Worm (Caenorhabditis elegans) whole organism, L2 larva: ENCODE measurements around the gene pmp-1.

Experiments
- C34F6.9 ChIP-seq: fragments of 150-350 bp; optimal IDR thresholded peaks from 2 replicates; lab custom pipeline; 2014; ENCODE audit warnings: missing biosample characterization, missing genetic modification characterization
- F13H6.1 ChIP-seq: sonication (generic microtip); optimal IDR thresholded peaks from 2 replicates; lab custom pipeline; 2016; ENCODE audit warnings: missing genetic modification characterization, missing compliant biosample characterization
- R02D3.7 ChIP-seq: fragments of 150-350 bp; optimal IDR thresholded peaks from 2 replicates; lab custom pipeline; 2014; ENCODE audit warnings: missing biosample characterization, missing genetic modification characterization
- Y55F3AM.14 ChIP-seq: fragments of 200-800 bp; sonication (Bioruptor generic); optimal IDR thresholded peaks from 2 replicates; lab custom pipeline; 2018; ENCODE audit warnings: mild to moderate bottlenecking, missing genetic modification characterization, missing compliant biosample characterization
- ZK546.5 ChIP-seq: sonication (generic microtip); optimal IDR thresholded peaks from 2 replicates; lab custom pipeline; 2017; ENCODE audit warnings: missing biosample characterization, missing genetic modification characterization
- alr-1 ChIP-seq: fragments of 150-350 bp; optimal IDR thresholded peaks from 2 replicates; lab custom pipeline; 2014; ENCODE audit warnings: missing biosample characterization, missing genetic modification characterization
- aly-2 ChIP-seq: fragments of 150-350 bp; optimal IDR thresholded peaks from 2 replicates; lab custom pipeline; 2014; ENCODE audit warnings: missing biosample characterization, missing genetic modification characterization
- ama-1 ChIP-seq: fragments of 150-350 bp; optimal IDR thresholded peaks from 2 replicates; lab custom pipeline; 2018; ENCODE audit warnings: inconsistent platforms
- blmp-1 ChIP-seq: sonication (generic microtip); optimal IDR thresholded peaks from 2 replicates; lab custom pipeline; 2017; ENCODE audit warnings: missing genetic modification characterization, mild to moderate bottlenecking, missing compliant biosample characterization, antibody characterized with exemption, moderate library complexity; ENCODE audit not compliant: insufficient read depth
- ceh-16 ChIP-seq: fragments of 150-350 bp; optimal IDR thresholded peaks from 2 replicates; lab custom pipeline; 2014; ENCODE audit warnings: missing biosample characterization, missing genetic modification characterization
- ceh-82 ChIP-seq: fragments of 150-350 bp; optimal IDR thresholded peaks from 2 replicates; lab custom pipeline; 2014; ENCODE audit warnings: missing biosample characterization, missing genetic modification characterization
- crh-2 ChIP-seq: sonication (generic microtip); optimal IDR thresholded peaks from 2 replicates; lab custom pipeline; 2017; ENCODE audit warnings: missing biosample characterization, missing genetic modification characterization
- dmd-4 ChIP-seq: sonication (generic microtip); optimal IDR thresholded peaks from 2 replicates; lab custom pipeline; 2017; ENCODE audit warnings: missing biosample characterization, missing genetic modification characterization
- egl-27 ChIP-seq: sonication (generic microtip); optimal IDR thresholded peaks from 3 replicates; lab custom pipeline; 2017; ENCODE audit warnings: missing biosample characterization, missing genetic modification reagents, missing genetic modification characterization
- elt-1 ChIP-seq: fragments of 150-350 bp; optimal IDR thresholded peaks from 2 replicates; lab custom pipeline; 2014; ENCODE audit warnings: missing biosample characterization, missing genetic modification characterization
- elt-3 ChIP-seq: sonication (generic microtip); optimal IDR thresholded peaks from 2 replicates; lab custom pipeline; 2017; ENCODE audit warnings: missing biosample characterization, missing genetic modification characterization
- fos-1 ChIP-seq: fragments of 150-350 bp; optimal IDR thresholded peaks from 2 replicates; lab custom pipeline; 2014; ENCODE audit warnings: missing biosample characterization, missing genetic modification characterization
- gmeb-1 ChIP-seq: fragments of 150-350 bp; optimal IDR thresholded peaks from 2 replicates; lab custom pipeline; 2014; ENCODE audit warnings: missing biosample characterization, missing genetic modification characterization
- lin-11 ChIP-seq: fragments of 150-350 bp; sonication (generic microtip); optimal IDR thresholded peaks from 2 replicates; lab custom pipeline; 2014; ENCODE audit warnings: missing biosample characterization, missing genetic modification characterization, inconsistent platforms, mixed read lengths
- lin-13 ChIP-seq: fragments of 150-350 bp; optimal IDR thresholded peaks from 2 replicates; lab custom pipeline; 2014; ENCODE audit warnings: missing biosample characterization, missing genetic modification reagents, missing genetic modification characterization
- lin-39 ChIP-seq: fragments of 150-350 bp; optimal IDR thresholded peaks from 2 replicates; lab custom pipeline; 2014; ENCODE audit warnings: missing biosample characterization, missing genetic modification reagents, missing genetic modification characterization
- lsy-2 ChIP-seq, 2 experiments: fragments of 150-350 bp in 1 of 2; sonication (generic microtip) in 1 of 2; optimal IDR thresholded peaks; 2 replicates each; lab custom pipeline; 2014 to 2017; ENCODE audit warnings: missing biosample characterization in 2 of 2, missing genetic modification characterization in 2 of 2
- mab-5 ChIP-seq: fragments of 150-350 bp; optimal IDR thresholded peaks from 2 replicates; lab custom pipeline; 2014; ENCODE audit warnings: missing biosample characterization, missing genetic modification characterization
- mbf-1 ChIP-seq: sonication (generic microtip); optimal IDR thresholded peaks from 2 replicates; lab custom pipeline; 2017; ENCODE audit warnings: missing biosample characterization, missing genetic modification characterization
- mdl-1 ChIP-seq, 2 experiments: fragments of 150-350 bp in 1 of 2; sonication (generic microtip) in 1 of 2; optimal IDR thresholded peaks; 2 replicates each; lab custom pipeline; 2017; ENCODE audit warnings: missing biosample characterization in 2 of 2, missing genetic modification characterization in 2 of 2
- nhr-10 ChIP-seq: sonication (generic microtip); optimal IDR thresholded peaks from 2 replicates; lab custom pipeline; 2017; ENCODE audit warnings: missing biosample characterization, missing genetic modification characterization
- nhr-11 ChIP-seq: fragments of 150-350 bp; optimal IDR thresholded peaks from 2 replicates; lab custom pipeline; 2014; ENCODE audit warnings: missing biosample characterization, missing genetic modification characterization
- nhr-12 ChIP-seq: fragments of 150-350 bp; optimal IDR thresholded peaks from 2 replicates; lab custom pipeline; 2014; ENCODE audit warnings: missing biosample characterization, missing genetic modification characterization
- nhr-129 ChIP-seq: fragments of 150-350 bp; optimal IDR thresholded peaks from 2 replicates; lab custom pipeline; 2014; ENCODE audit warnings: missing biosample characterization, missing genetic modification characterization
- nhr-21 ChIP-seq: fragments of 150-350 bp; optimal IDR thresholded peaks from 2 replicates; lab custom pipeline; 2014; ENCODE audit warnings: missing biosample characterization, missing genetic modification characterization
- nhr-23 ChIP-seq: fragments of 150-350 bp; optimal IDR thresholded peaks from 2 replicates; lab custom pipeline; 2014; ENCODE audit warnings: missing biosample characterization, missing genetic modification reagents, missing genetic modification characterization
- nhr-237 ChIP-seq: fragments of 150-350 bp; optimal IDR thresholded peaks from 2 replicates; lab custom pipeline; 2014; ENCODE audit warnings: missing biosample characterization, missing genetic modification characterization
- nhr-25 ChIP-seq: fragments of 150-350 bp; sonication (generic microtip); optimal IDR thresholded peaks from 3 replicates; lab custom pipeline; 2014; ENCODE audit warnings: missing biosample characterization, missing genetic modification characterization
- nhr-6 ChIP-seq: fragments of 150-350 bp; optimal IDR thresholded peaks from 2 replicates; lab custom pipeline; 2014; ENCODE audit warnings: missing biosample characterization, missing genetic modification characterization
- nhr-77 ChIP-seq: fragments of 150-350 bp; optimal IDR thresholded peaks from 2 replicates; lab custom pipeline; 2014; ENCODE audit warnings: missing biosample characterization, missing genetic modification characterization
- peb-1 ChIP-seq: fragments of 150-350 bp; optimal IDR thresholded peaks from 2 replicates; lab custom pipeline; 2014; ENCODE audit warnings: missing biosample characterization, missing genetic modification characterization
- sem-4 ChIP-seq: fragments of 150-350 bp; optimal IDR thresholded peaks from 2 replicates; lab custom pipeline; 2014; ENCODE audit warnings: missing biosample characterization, missing genetic modification reagents, missing genetic modification characterization
- skn-1 ChIP-seq: sonication (generic microtip); optimal IDR thresholded peaks from 2 replicates; lab custom pipeline; 2017; ENCODE audit warnings: missing biosample characterization, missing genetic modification characterization
- sma-3 ChIP-seq: sonication (generic microtip); optimal IDR thresholded peaks from 2 replicates; lab custom pipeline; 2016; ENCODE audit warnings: missing genetic modification reagents, missing genetic modification characterization, missing compliant biosample characterization
- sma-9 ChIP-seq, 2 experiments: fragments of 150-350 bp in 1 of 2; sonication (generic microtip) in 1 of 2; optimal IDR thresholded peaks; 2 replicates each; lab custom pipeline; 2014 to 2016; ENCODE audit warnings: missing genetic modification characterization in 2 of 2, mild to moderate bottlenecking in 1 of 2, missing biosample characterization in 1 of 2, missing compliant biosample characterization in 1 of 2, missing genetic modification reagents in 1 of 2, moderate library complexity in 1 of 2
- snpc-4 ChIP-seq: fragments of 150-350 bp; optimal IDR thresholded peaks from 2 replicates; lab custom pipeline; 2014; ENCODE audit warnings: missing biosample characterization, missing genetic modification characterization
- unc-39 ChIP-seq: fragments of 150-350 bp; optimal IDR thresholded peaks from 2 replicates; lab custom pipeline; 2014; ENCODE audit warnings: missing biosample characterization, missing genetic modification characterization
- unc-55 ChIP-seq: fragments of 150-350 bp; sonication (generic microtip); optimal IDR thresholded peaks from 3 replicates; lab custom pipeline; 2014; ENCODE audit warnings: missing biosample characterization, missing genetic modification reagents, missing genetic modification characterization
- unc-62 ChIP-seq: fragments of 150-350 bp; optimal IDR thresholded peaks from 2 replicates; lab custom pipeline; 2014; ENCODE audit warnings: missing biosample characterization, missing genetic modification reagents, missing genetic modification characterization
- zag-1 ChIP-seq: fragments of 150-350 bp; optimal IDR thresholded peaks from 2 replicates; lab custom pipeline; 2014; ENCODE audit warnings: missing biosample characterization, missing genetic modification characterization
- ztf-1 ChIP-seq: fragments of 200-800 bp; sonication (Bioruptor generic); conservative IDR thresholded peaks from 2 replicates; pipeline ENCODE4 v1.3.6; 2022; ENCODE audit warnings: missing genetic modification characterization, missing compliant biosample characterization
- ztf-11 ChIP-seq: sonication (generic microtip); optimal IDR thresholded peaks from 2 replicates; lab custom pipeline; 2017; ENCODE audit warnings: missing biosample characterization, missing genetic modification characterization
- ztf-4 ChIP-seq: fragments of 150-350 bp; optimal IDR thresholded peaks from 2 replicates; lab custom pipeline; 2014; ENCODE audit warnings: missing biosample characterization, missing genetic modification characterization

pmp-1 gene

DNA sequence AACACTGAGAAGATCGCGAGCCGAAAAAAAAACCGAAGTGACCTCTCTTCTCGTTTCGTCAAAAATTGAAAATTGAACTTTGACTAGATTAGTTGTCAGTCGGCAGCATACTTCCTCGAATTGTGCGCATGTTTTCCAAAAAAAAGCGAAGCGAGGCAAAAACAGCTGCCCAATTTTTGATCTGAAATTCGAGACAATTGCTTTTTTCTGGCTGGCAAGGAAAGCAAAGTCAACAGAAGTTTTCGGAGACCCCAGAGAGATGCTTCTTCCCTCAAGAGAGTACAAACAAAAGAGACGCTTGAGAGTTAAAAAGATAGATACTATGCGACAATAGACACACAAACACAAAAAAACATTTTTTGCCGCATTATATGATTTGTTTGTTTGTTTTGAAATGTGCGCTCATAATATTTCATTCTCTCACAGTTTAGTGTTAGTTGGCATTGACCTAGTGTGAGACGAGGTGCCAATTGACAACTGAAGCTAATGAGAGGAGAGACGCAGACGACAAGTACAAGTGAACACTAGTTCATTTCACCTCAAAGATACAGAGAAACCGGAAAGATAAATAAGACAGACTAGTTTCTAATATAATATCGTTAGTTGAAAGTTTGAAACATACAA is 47.5 kb downstream of the pmp-1 start:
- TF ChIP-seq crh-2 (peak; percentile 4), F13H6.1 (tag; lab: Kevin White, UChicago) (peak; percentile 49), nhr-21 (tag; lab: Kevin White, UChicago) (no peak), R02D3.7 (tag; lab: Kevin White, UChicago) (no peak), dmd-4 (tag; lab: Kevin White, UChicago) (no peak), ceh-16 (tag; lab: Kevin White, UChicago) (no peak), peb-1 (tag; lab: Kevin White, UChicago) (no peak), sma-9 (GFP tag; optimal IDR thresholded peaks at IDR 0.05; lab: Kevin White, UChicago) (no peak), sma-9 (tag; optimal IDR thresholded peaks at IDR 0.05; lab: Kevin White, UChicago) (no peak), mbf-1 (tag; lab: Kevin White, UChicago) (no peak), zag-1 (tag; lab: Kevin White, UChicago) (no peak), snpc-4 (tag; lab: Kevin White, UChicago) (no peak), nhr-77 (tag; lab: Kevin White, UChicago) (no peak), ZK546.5 (tag; lab: Kevin White, UChicago) (no peak), elt-1 (tag; lab: Kevin White, UChicago) (no peak), nhr-23 (tag; lab: Kevin White, UChicago) (no peak), alr-1 (tag; lab: Kevin White, UChicago) (no peak), nhr-237 (no peak), unc-62 (GFP tag; lab: Kevin White, UChicago) (no peak), aly-2 (tag; lab: Kevin White, UChicago) (no peak), lin-13 (GFP tag; lab: Kevin White, UChicago) (no peak), nhr-129 (tag; lab: Kevin White, UChicago) (peak; percentile 18), elt-3 (tag; lab: Kevin White, UChicago) (no peak), ama-1 (lab: Kevin White, UChicago) (no peak), unc-55 (GFP tag; lab: Kevin White, UChicago) (no peak), sma-3 (GFP tag; lab: Kevin White, UChicago) (no peak), nhr-10 (tag; lab: Kevin White, UChicago) (no peak), sem-4 (tag; lab: Kevin White, UChicago) (peak; percentile 34), nhr-25 (tag; lab: Kevin White, UChicago) (peak; percentile 4), ztf-4 (peak; percentile 14), C34F6.9 (tag; lab: Kevin White, UChicago) (no peak), fos-1 (tag; lab: Kevin White, UChicago) (no peak), skn-1 (tag; lab: Kevin White, UChicago) (no peak), nhr-11 (tag; lab: Kevin White, UChicago) (no peak), gmeb-1 (tag; lab: Kevin White, UChicago) (no peak), mab-5 (tag; lab: Kevin White, UChicago) (peak; percentile 32), ztf-11 (tag; lab: Kevin White, UChicago) (no peak), mdl-1 (tag; optimal IDR thresholded peaks at IDR 0.05; lab: Kevin White, UChicago) (no peak), nhr-6 (tag; lab: Kevin White, UChicago) (no peak), nhr-12 (tag; lab: Kevin White, UChicago) (no peak), lin-39 (tag; lab: Kevin White, UChicago) (no peak), lin-11 (tag; lab: Kevin White, UChicago) (peak; percentile 40), lsy-2 (tag; optimal IDR thresholded peaks at IDR 0.05; lab: Kevin White, UChicago) (peak in 1 of 2 experiments; percentile 0), egl-27 (tag; lab: Kevin White, UChicago) (peak; percentile 90), blmp-1 (tag; lab: Kevin White, UChicago) (peak; percentile 2), ztf-1 (GFP tag; lab: Robert Waterston, UW) (no peak), ceh-82 (tag; lab: Kevin White, UChicago) (no peak), Y55F3AM.14 (GFP tag; lab: Kevin White, UChicago) (no peak), unc-39 (tag; lab: Kevin White, UChicago) (no peak)
- TF ChIP-seq, all 48 proteins: peak for 11
